Worm (Caenorhabditis elegans) whole organism, L3 larva: Measurements from ENCODE around the gene trpa-1.

Experiments
- R02D3.7 ChIP-seq: fragments of 150-350 bp; optimal IDR thresholded peaks from 2 replicates; lab custom pipeline; 2014; ENCODE audit warnings: missing biosample characterization, missing genetic modification characterization
- ZK546.5 ChIP-seq: sonication (generic microtip); optimal IDR thresholded peaks from 2 replicates; lab custom pipeline; 2017; ENCODE audit warnings: missing biosample characterization, missing genetic modification characterization
- aly-2 ChIP-seq: fragments of 150-350 bp; optimal IDR thresholded peaks from 2 replicates; lab custom pipeline; 2014; ENCODE audit warnings: missing biosample characterization, missing genetic modification characterization
- ama-1 ChIP-seq: fragments of 150-350 bp; optimal IDR thresholded peaks from 2 replicates; lab custom pipeline; 2018
- ceh-16 ChIP-seq: sonication (generic microtip); optimal IDR thresholded peaks from 2 replicates; lab custom pipeline; 2017; ENCODE audit warnings: missing biosample characterization, missing genetic modification characterization
- ceh-28 ChIP-seq: fragments of 150-350 bp; optimal IDR thresholded peaks from 2 replicates; lab custom pipeline; 2014; ENCODE audit warnings: missing biosample characterization, missing genetic modification reagents, missing genetic modification characterization
- ceh-82 ChIP-seq: fragments of 150-350 bp; optimal IDR thresholded peaks from 2 replicates; lab custom pipeline; 2014; ENCODE audit warnings: missing biosample characterization, missing genetic modification characterization
- ceh-9 ChIP-seq: sonication (generic microtip); optimal IDR thresholded peaks from 2 replicates; lab custom pipeline; 2018; ENCODE audit warnings: missing biosample characterization, missing genetic modification characterization
- daf-12 ChIP-seq: fragments of 150-350 bp; optimal IDR thresholded peaks from 2 replicates; lab custom pipeline; 2014; ENCODE audit warnings: missing biosample characterization, missing genetic modification reagents, missing genetic modification characterization
- egl-27 ChIP-seq: sonication (generic microtip); optimal IDR thresholded peaks from 4 replicates; lab custom pipeline; 2017; ENCODE audit warnings: missing biosample characterization, missing genetic modification reagents, missing genetic modification characterization
- elt-1 ChIP-seq: fragments of 150-350 bp; optimal IDR thresholded peaks from 2 replicates; lab custom pipeline; 2014; ENCODE audit warnings: missing biosample characterization, missing genetic modification characterization
- elt-2 ChIP-seq: sonication (generic microtip); optimal IDR thresholded peaks from 2 replicates; lab custom pipeline; 2016; ENCODE audit warnings: missing genetic modification reagents, mild to moderate bottlenecking, missing genetic modification characterization, missing compliant biosample characterization
- elt-3 ChIP-seq, 3 experiments: fragments of 150-350 bp in 1 of 3; sonication (generic microtip) in 2 of 3; optimal IDR thresholded peaks; 2 replicates in 2 of 3; 4 replicates in 1 of 3; lab custom pipeline; 2014 to 2017; ENCODE audit warnings: missing biosample characterization in 3 of 3, missing genetic modification characterization in 3 of 3
- eor-1 ChIP-seq, 2 experiments: fragments of 150-350 bp; optimal IDR thresholded peaks; 2 replicates each; lab custom pipeline; 2014 to 2018; ENCODE audit warnings: missing biosample characterization in 2 of 2, missing genetic modification characterization in 2 of 2
- fkh-2 ChIP-seq: fragments of 150-350 bp; optimal IDR thresholded peaks from 2 replicates; lab custom pipeline; 2014; ENCODE audit warnings: missing biosample characterization, missing genetic modification reagents, missing genetic modification characterization
- jun-1 ChIP-seq: fragments of 150-350 bp; optimal IDR thresholded peaks from 2 replicates; lab custom pipeline; 2014; ENCODE audit warnings: missing biosample characterization, missing genetic modification reagents, missing genetic modification characterization
- lin-15B ChIP-seq: fragments of 150-350 bp; optimal IDR thresholded peaks from 2 replicates; lab custom pipeline; 2014; ENCODE audit warnings: missing biosample characterization, missing genetic modification characterization
- lin-39 ChIP-seq: fragments of 150-350 bp; optimal IDR thresholded peaks from 2 replicates; lab custom pipeline; 2018; ENCODE audit warnings: missing biosample characterization, missing genetic modification reagents, missing genetic modification characterization
- nfya-1 ChIP-seq: sonication (generic microtip); optimal IDR thresholded peaks from 2 replicates; lab custom pipeline; 2017; ENCODE audit warnings: missing genetic modification characterization, mild to moderate bottlenecking, missing compliant biosample characterization, antibody characterized with exemption, moderate library complexity; ENCODE audit not compliant: insufficient read depth
- nhr-11 ChIP-seq: fragments of 150-350 bp; optimal IDR thresholded peaks from 2 replicates; lab custom pipeline; 2014; ENCODE audit warnings: missing biosample characterization, missing genetic modification characterization
- nhr-23 ChIP-seq: fragments of 150-350 bp; optimal IDR thresholded peaks from 2 replicates; lab custom pipeline; 2014; ENCODE audit warnings: missing biosample characterization, missing genetic modification reagents, missing genetic modification characterization
- nhr-25 ChIP-seq: sonication (generic microtip); optimal IDR thresholded peaks from 2 replicates; lab custom pipeline; 2017; ENCODE audit warnings: missing biosample characterization, missing genetic modification characterization
- nhr-28 ChIP-seq: fragments of 150-350 bp; optimal IDR thresholded peaks from 2 replicates; lab custom pipeline; 2014; ENCODE audit warnings: missing biosample characterization, missing genetic modification characterization
- nhr-43 ChIP-seq: sonication (generic microtip); optimal IDR thresholded peaks from 2 replicates; lab custom pipeline; 2016; ENCODE audit warnings: mild to moderate bottlenecking, missing genetic modification characterization, missing compliant biosample characterization; ENCODE audit not compliant: poor library complexity, severe bottlenecking
- nhr-77 ChIP-seq: fragments of 150-350 bp; optimal IDR thresholded peaks from 2 replicates; lab custom pipeline; 2014; ENCODE audit warnings: missing biosample characterization, missing genetic modification characterization
- pha-4 ChIP-seq: fragments of 150-350 bp; optimal IDR thresholded peaks from 2 replicates; lab custom pipeline; 2014; ENCODE audit warnings: missing biosample characterization, missing genetic modification reagents, missing genetic modification characterization
- pqm-1 ChIP-seq: fragments of 150-350 bp; optimal IDR thresholded peaks from 2 replicates; lab custom pipeline; 2017; ENCODE audit warnings: missing biosample characterization, missing genetic modification characterization, inconsistent platforms
- sea-2 ChIP-seq: fragments of 150-350 bp; sonication (generic microtip); optimal IDR thresholded peaks from 4 replicates; lab custom pipeline; 2014; ENCODE audit warnings: missing biosample characterization, missing genetic modification reagents, missing genetic modification characterization
- skn-1 ChIP-seq: fragments of 150-350 bp; optimal IDR thresholded peaks from 2 replicates; lab custom pipeline; 2014; ENCODE audit warnings: missing biosample characterization, missing genetic modification characterization
- snpc-4 ChIP-seq: fragments of 150-350 bp; optimal IDR thresholded peaks from 2 replicates; lab custom pipeline; 2014; ENCODE audit warnings: missing biosample characterization, missing genetic modification characterization
- zag-1 ChIP-seq: fragments of 150-350 bp; optimal IDR thresholded peaks from 2 replicates; lab custom pipeline; 2014; ENCODE audit warnings: missing biosample characterization, missing genetic modification characterization
- ztf-11 ChIP-seq: fragments of 150-350 bp; optimal IDR thresholded peaks from 2 replicates; lab custom pipeline; 2014; ENCODE audit warnings: missing biosample characterization, missing genetic modification characterization
- ztf-4 ChIP-seq: fragments of 150-350 bp; optimal IDR thresholded peaks from 2 replicates; lab custom pipeline; 2014; ENCODE audit warnings: missing biosample characterization, missing genetic modification characterization

trpa-1 gene

ce11 chrIV:11901215-11901614 is 36.9 kb downstream of the trpa-1 start:
- TF ChIP-seq nhr-25 (tag; lab: Kevin White, UChicago) (peak; percentile 41), skn-1 (tag; lab: Kevin White, UChicago) (no peak), nhr-43 (tag; lab: Kevin White, UChicago) (peak; percentile 94), nhr-23 (tag; lab: Kevin White, UChicago) (peak; percentile 36), nhr-11 (tag; lab: Kevin White, UChicago) (no peak), elt-3 (tag; optimal IDR thresholded peaks at IDR 0.05; lab: Kevin White, UChicago) (peak in 1 of 3 experiments; percentile 55)

DNA sequence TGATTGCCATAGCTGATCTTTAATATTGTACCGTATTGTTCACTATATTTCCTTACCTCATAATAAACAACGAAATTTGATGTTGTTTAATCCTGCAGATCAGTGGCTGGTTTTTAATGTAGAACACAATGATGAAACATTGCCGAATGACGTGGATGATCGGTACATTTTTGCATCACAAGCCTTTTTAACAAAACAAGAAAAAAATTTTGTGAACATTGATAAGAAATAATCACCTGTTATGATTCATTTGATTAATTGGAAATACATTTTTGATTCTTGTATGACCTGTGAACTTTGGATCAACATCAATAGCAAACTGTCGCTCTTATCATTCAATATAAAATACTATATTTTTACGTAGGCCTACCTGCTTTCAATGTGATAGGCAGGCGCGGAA is 38.5 kb downstream of the trpa-1 start:
- TF ChIP-seq aly-2 (no peak), ZK546.5 (no peak), R02D3.7 (no peak), fkh-2 (no peak), nhr-25 (tag; lab: Kevin White, UChicago) (peak; percentile 6), lin-15B (tag; lab: Kevin White, UChicago) (no peak), pha-4 (no peak), ztf-4 (tag; lab: Kevin White, UChicago) (no peak), lin-39 (no peak), jun-1 (tag; lab: Kevin White, UChicago) (no peak), nfya-1 (tag; lab: Kevin White, UChicago) (peak; percentile 2), zag-1 (tag; lab: Kevin White, UChicago) (no peak), nhr-28 (tag; lab: Kevin White, UChicago) (no peak), nhr-23 (tag; lab: Kevin White, UChicago) (peak; percentile 20), pqm-1 (tag; lab: Kevin White, UChicago) (no peak), nhr-43 (tag; lab: Kevin White, UChicago) (peak; percentile 82), snpc-4 (tag; lab: Kevin White, UChicago) (no peak), ceh-9 (no peak), ceh-28 (tag; lab: Kevin White, UChicago) (no peak), elt-3 (tag; optimal IDR thresholded peaks at IDR 0.05; lab: Kevin White, UChicago) (no peak), elt-2 (tag; lab: Kevin White, UChicago) (no peak)

- TF ChIP-seq ztf-11 (no peak), nhr-43 (tag; lab: Kevin White, UChicago) (peak; percentile 61), zag-1 (tag; lab: Kevin White, UChicago) (no peak), ceh-82 (no peak), lin-39 (no peak), elt-1 (tag; lab: Kevin White, UChicago) (peak; percentile 70)
Observed at ce11 chrIV:11903676-11904075, 39.4 kb downstream of the trpa-1 start.

ce11 chrIV:11908733-11909132 is 44.4 kb downstream of the trpa-1 start:
- peak; percentile 49 for TF ChIP-seq nhr-23 (tag; lab: Kevin White, UChicago)
- no peak for TF ChIP-seq sea-2 (GFP tag; lab: Kevin White, UChicago)
- TF ChIP-seq daf-12 (tag; lab: Kevin White, UChicago), result no peak
- no peak for TF ChIP-seq nhr-11 (tag; lab: Kevin White, UChicago)
- no peak for TF ChIP-seq ceh-28 (tag; lab: Kevin White, UChicago)
- TF ChIP-seq eor-1 (tag; optimal IDR thresholded peaks at IDR 0.05; lab: Kevin White, UChicago), result no peak
- TF ChIP-seq egl-27 (tag; lab: Kevin White, UChicago), result no peak
- no peak for TF ChIP-seq R02D3.7
- TF ChIP-seq ama-1, result no peak
- TF ChIP-seq elt-1 (tag; lab: Kevin White, UChicago), result peak; percentile 24
- no peak for TF ChIP-seq ztf-4 (tag; lab: Kevin White, UChicago)
- TF ChIP-seq nhr-77 (tag; lab: Kevin White, UChicago), result no peak

ce11 chrIV:11911723-11912122 is 47.4 kb downstream of the trpa-1 start, which contains the start of gene VZK822L.2:
Gene VZK822L.2, plus strand, starts transcription at chrIV:11912023.
- TF ChIP-seq nhr-43 (tag; lab: Kevin White, UChicago) (no peak), sea-2 (GFP tag; lab: Kevin White, UChicago) (no peak), elt-2 (tag; lab: Kevin White, UChicago) (peak; percentile 43), pqm-1 (tag; lab: Kevin White, UChicago) (peak; percentile 39), ceh-16 (tag; lab: Kevin White, UChicago) (no peak), nhr-77 (tag; lab: Kevin White, UChicago) (no peak)
